Fruit fly (Drosophila melanogaster) whole organism, adult: ENCODE results near the gene CG6465.

Experiments used
- CG12768 ChIP-seq: fragments of 200-800 bp; sonication (Bioruptor generic); optimal IDR thresholded peaks from 2 replicates; lab custom pipeline; 2017; ENCODE audit warnings: missing biosample characterization, missing genetic modification characterization, mild to moderate bottlenecking, moderate library complexity, missing genetic modification reagents
- CG1620 ChIP-seq: fragments of 200-800 bp; sonication (Bioruptor generic); optimal IDR thresholded peaks from 2 replicates; lab custom pipeline; 2016; ENCODE audit warnings: missing biosample characterization, missing genetic modification characterization
- CG5204 ChIP-seq: fragments of 200-800 bp; sonication (Bioruptor generic); optimal IDR thresholded peaks from 2 replicates; lab custom pipeline; 2016; ENCODE audit warnings: missing biosample characterization, missing genetic modification characterization
- CG7101 ChIP-seq: fragments of 200-800 bp; sonication (Bioruptor generic); optimal IDR thresholded peaks from 2 replicates; lab custom pipeline; 2018; ENCODE audit warnings: missing biosample characterization, mild to moderate bottlenecking, missing genetic modification characterization, moderate library complexity
- Crg-1 ChIP-seq: fragments of 200-800 bp; sonication (Bioruptor generic); optimal IDR thresholded peaks from 2 replicates; lab custom pipeline; 2016; ENCODE audit warnings: missing biosample characterization, missing genetic modification characterization
- Mnt ChIP-seq: fragments of 200-800 bp; sonication (Bioruptor generic); optimal IDR thresholded peaks from 2 replicates; lab custom pipeline; 2016; ENCODE audit warnings: missing biosample characterization, mild to moderate bottlenecking, missing genetic modification characterization
- bab1 ChIP-seq: fragments of 200-800 bp; sonication (Bioruptor generic); optimal IDR thresholded peaks from 3 replicates; lab custom pipeline; 2019; ENCODE audit warnings: missing biosample characterization, mild to moderate bottlenecking, missing genetic modification characterization, moderate library complexity
- cic ChIP-seq: fragments of 200-800 bp; sonication (Bioruptor generic); optimal IDR thresholded peaks from 2 replicates; lab custom pipeline; 2017; ENCODE audit warnings: missing biosample characterization, mild to moderate bottlenecking, missing genetic modification characterization, moderate library complexity
- cnc ChIP-seq, 2 experiments: fragments of >200 bp; optimal IDR thresholded peaks; 2 replicates each; lab custom pipeline; 2017
- ovo ChIP-seq: fragments of 200-800 bp; sonication (Bioruptor generic); optimal IDR thresholded peaks from 2 replicates; lab custom pipeline; 2016; ENCODE audit warnings: missing biosample characterization, missing genetic modification characterization
- toe ChIP-seq: fragments of 200-800 bp; sonication (Bioruptor generic); optimal IDR thresholded peaks from 2 replicates; lab custom pipeline; 2016; ENCODE audit warnings: missing biosample characterization, missing genetic modification characterization

dm6 chr3R:10659563-10659962, 17.5 kb downstream of the CG6465 start:
- TF ChIP-seq CG5204 (no peak), cic (no peak), Mnt (GFP tag; lab: Kevin White, UChicago) (no peak), CG1620 (no peak), Crg-1 (GFP tag; lab: Kevin White, UChicago) (no peak), bab1 (GFP tag; lab: Kevin White, UChicago) (no peak), CG7101 (tag; lab: Kevin White, UChicago) (no peak), toe (GFP tag; lab: Kevin White, UChicago) (no peak), CG12768 (no peak), cnc (optimal IDR thresholded peaks at IDR 0.05; lab: Kevin White, UChicago) (no peak), ovo (GFP tag; lab: Kevin White, UChicago) (no peak)
